Worm (Caenorhabditis elegans) whole organism, L4/young adult: Measurements from ENCODE around the gene C26B2.8.

Source experiments
- dao-5 ChIP-seq: sonication (generic microtip); optimal IDR thresholded peaks from 2 replicates; lab custom pipeline; 2016; ENCODE audit warnings: missing genotype, missing genetic modification characterization, moderate library complexity, missing compliant biosample characterization
- him-1 ChIP-seq: sonication (generic microtip); optimal IDR thresholded peaks from 2 replicates; lab custom pipeline; 2016; ENCODE audit warnings: missing genotype, missing genetic modification reagents, missing genetic modification characterization, missing compliant biosample characterization

DNA sequence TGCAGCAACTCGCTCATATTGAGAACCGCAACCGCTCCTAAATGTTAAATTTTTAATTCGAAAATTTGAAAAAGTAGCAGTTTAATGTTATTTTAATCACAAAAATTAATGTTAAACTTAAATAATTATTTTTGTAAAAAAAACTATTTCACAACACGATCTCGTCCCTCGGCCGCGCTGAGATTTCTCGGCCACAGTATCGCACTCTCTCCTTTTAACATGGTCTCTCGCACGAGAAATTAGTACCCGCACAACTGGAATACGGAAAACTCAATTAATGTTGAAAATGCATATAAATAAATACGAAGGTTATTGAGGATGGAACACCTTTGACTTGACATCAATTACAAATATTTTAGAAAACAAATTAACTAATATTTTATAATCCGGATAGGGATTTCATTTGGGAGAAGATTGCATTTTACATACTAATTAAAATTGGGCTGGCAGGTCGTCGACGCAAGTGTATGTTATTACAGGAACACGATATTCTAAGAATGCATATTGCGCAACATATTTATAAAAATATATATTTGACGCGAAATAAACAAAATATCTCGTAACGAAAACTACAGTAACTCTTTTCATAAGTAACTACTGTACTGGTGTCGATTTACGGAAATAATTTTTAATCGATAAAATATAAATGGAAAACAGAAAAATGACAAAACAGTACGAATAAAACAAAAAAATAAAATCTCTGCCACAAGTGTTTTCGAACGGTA lies 6.0 kb downstream of the C26B2.8 start, which contains the start of gene dnc-4:
- no peak for TF ChIP-seq dao-5 (tag; lab: Kevin White, UChicago)
- no peak for TF ChIP-seq him-1 (tag; lab: Kevin White, UChicago)
